Fruit fly (Drosophila melanogaster) S2 (cell line): ENCODE data around the gene Spn88Eb.

ENCODE experiments used
- CG8478 ChIP-seq: fragments of >200 bp; optimal IDR thresholded peaks from 2 replicates; lab custom pipeline; 2018
- CTCF ChIP-seq, 2 experiments: fragments of >200 bp; optimal IDR thresholded peaks; 2 replicates each; lab custom pipeline; 2018

DNA sequence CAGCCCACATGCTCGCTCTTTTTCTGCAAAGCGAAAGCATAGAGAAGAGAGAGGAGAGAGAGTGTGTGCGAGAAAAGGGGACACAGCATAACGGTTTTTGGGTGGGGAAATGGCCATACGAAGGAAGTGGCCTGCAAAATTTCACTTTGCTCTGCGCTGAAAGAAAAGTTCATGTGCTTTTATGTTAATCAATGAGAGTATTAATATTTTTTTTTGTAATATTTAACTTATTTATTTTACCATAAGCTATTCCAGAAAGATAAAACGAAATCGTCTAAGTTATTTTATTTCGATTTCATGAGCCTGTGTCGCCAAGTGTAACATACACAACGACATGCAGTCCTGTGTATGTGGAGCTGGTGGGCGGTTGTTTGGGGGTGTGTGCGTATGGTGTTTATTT, 41.9 kb upstream of the Spn88Eb start:
- TF ChIP-seq CG8478 (lab: Kevin White, UChicago) (no peak), CTCF (optimal IDR thresholded peaks at IDR 0.05; lab: Kevin White, UChicago) (no peak)
